Worm (Caenorhabditis elegans): ENCODE data around the gene T01H3.5.

- TF ChIP-seq nhr-237 (tag; optimal IDR thresholded peaks at IDR 0.05) (no peak), sma-9 (GFP tag; optimal IDR thresholded peaks at IDR 0.05) (no peak), sma-9 (tag; optimal IDR thresholded peaks at IDR 0.05) (no peak), zag-1 (tag; optimal IDR thresholded peaks at IDR 0.05) (no peak), ztf-1 (GFP tag; conservative IDR thresholded peaks at IDR 0.05) (no peak), lin-39 (tag; optimal IDR thresholded peaks at IDR 0.05) (no peak), R02D3.7 (tag; optimal IDR thresholded peaks at IDR 0.05) (no peak), ama-1 (optimal IDR thresholded peaks at IDR 0.05) (no peak)
These were observed 40.8 kb downstream of the T01H3.5 start for ce11 chrII:7920178-7920577.

Measured in whole organism, L2 larva.